Worm (Caenorhabditis elegans): ENCODE measurements around the gene com-1.

- no peak for TF ChIP-seq nhr-11 (tag; optimal IDR thresholded peaks at IDR 0.05)
- TF ChIP-seq elt-1 (tag; optimal IDR thresholded peaks at IDR 0.05), result no peak
Observed at ce11 chrIII:10947155-10947554, 51.0 kb downstream of the com-1 start, which contains the start of gene strd-1.
